Fruit fly (Drosophila melanogaster) whole organism, embryonic: ENCODE results near the gene RNF220.
A peak's percentile ranks its signal among the peaks of the same experiment; 100 is the strongest.

Experiments
- Asciz ChIP-seq: fragments of 200-800 bp; sonication (Bioruptor generic); optimal IDR thresholded peaks from 2 replicates; lab custom pipeline; 2017; ENCODE audit warnings: missing biosample characterization, mild to moderate bottlenecking, missing genetic modification characterization, missing genetic modification reagents
- BEAF-32 ChIP-seq: fragments of 200-800 bp; sonication (Bioruptor generic); optimal IDR thresholded peaks from 3 replicates; lab custom pipeline; 2017; ENCODE audit warnings: missing biosample characterization, missing genetic modification characterization, mild to moderate bottlenecking, moderate library complexity, missing genetic modification reagents
- CG10462 ChIP-seq: fragments of 200-800 bp; sonication (Bioruptor generic); optimal IDR thresholded peaks from 2 replicates; lab custom pipeline; 2016; ENCODE audit warnings: missing biosample characterization, missing genetic modification characterization
- CG11085 ChIP-seq: fragments of 200-800 bp; sonication (Bioruptor generic); IDR thresholded peaks from 2 replicates; pipeline ENCODE4 v1.3.6; 2022; ENCODE audit warnings: missing biosample characterization, missing genetic modification characterization
- CG11456 ChIP-seq: fragments of 200-800 bp; sonication (Bioruptor generic); IDR thresholded peaks from 3 replicates; pipeline ENCODE4 v1.3.6; 2022; ENCODE audit warnings: missing biosample characterization, missing genetic modification characterization
- CG12236 ChIP-seq: fragments of 200-800 bp; sonication (Bioruptor generic); optimal IDR thresholded peaks from 2 replicates; lab custom pipeline; 2016; ENCODE audit warnings: missing biosample characterization, missing genetic modification characterization
- CG12744 ChIP-seq: fragments of 200-800 bp; sonication (Bioruptor generic); optimal IDR thresholded peaks from 2 replicates; lab custom pipeline; 2016; ENCODE audit warnings: missing biosample characterization, missing genetic modification characterization
- CG14667 ChIP-seq: fragments of 200-800 bp; sonication (Bioruptor generic); IDR thresholded peaks from 2 replicates; pipeline ENCODE4 v1.3.6; 2022; ENCODE audit warnings: missing biosample characterization, missing genetic modification characterization
- CG14860 ChIP-seq: fragments of 200-800 bp; sonication (Bioruptor generic); IDR thresholded peaks from 3 replicates; pipeline ENCODE4 v1.3.6; 2022; ENCODE audit warnings: missing biosample characterization, missing genetic modification characterization; ENCODE audit not compliant: partially characterized antibody
- CG17186 ChIP-seq: fragments of 200-800 bp; sonication (Bioruptor generic); optimal IDR thresholded peaks from 3 replicates; lab custom pipeline; 2017; ENCODE audit warnings: missing biosample characterization, missing genetic modification reagents, missing genetic modification characterization
- CG17359 ChIP-seq: fragments of 200-800 bp; sonication (Bioruptor generic); optimal IDR thresholded peaks from 3 replicates; lab custom pipeline; 2018; ENCODE audit warnings: missing biosample characterization, mild to moderate bottlenecking, missing genetic modification characterization, moderate library complexity
- CG17361 ChIP-seq: fragments of 200-800 bp; sonication (Bioruptor generic); IDR thresholded peaks from 3 replicates; pipeline ENCODE4 v1.3.6; 2022; ENCODE audit warnings: missing biosample characterization, missing genetic modification characterization
- CG17912 ChIP-seq: fragments of 200-800 bp; sonication (Bioruptor generic); optimal IDR thresholded peaks from 2 replicates; lab custom pipeline; 2018; ENCODE audit warnings: missing biosample characterization, mild to moderate bottlenecking, missing genetic modification characterization
- CG1792 ChIP-seq: fragments of 200-800 bp; sonication (Bioruptor generic); optimal IDR thresholded peaks from 2 replicates; lab custom pipeline; 2016; ENCODE audit warnings: missing biosample characterization, missing genetic modification characterization
- CG1832 ChIP-seq: fragments of 200-800 bp; sonication (Bioruptor generic); optimal IDR thresholded peaks from 2 replicates; lab custom pipeline; 2017; ENCODE audit warnings: missing biosample characterization, mild to moderate bottlenecking, missing genetic modification characterization, inconsistent platforms
- CG18764 ChIP-seq: fragments of 200-800 bp; sonication (Bioruptor generic); optimal IDR thresholded peaks from 3 replicates; lab custom pipeline; 2016; ENCODE audit warnings: missing biosample characterization, missing genetic modification characterization
- CG31388 ChIP-seq: fragments of 200-800 bp; sonication (Bioruptor generic); optimal IDR thresholded peaks from 2 replicates; lab custom pipeline; 2016; ENCODE audit warnings: missing biosample characterization, missing genetic modification characterization
- CG3995 ChIP-seq: fragments of 200-800 bp; sonication (Bioruptor generic); optimal IDR thresholded peaks from 3 replicates; lab custom pipeline; 2016; ENCODE audit warnings: missing biosample characterization, missing genetic modification characterization
- CG5180 ChIP-seq: fragments of 200-800 bp; sonication (Bioruptor generic); optimal IDR thresholded peaks from 3 replicates; lab custom pipeline; 2017; ENCODE audit warnings: missing biosample characterization, missing genetic modification characterization, mild to moderate bottlenecking, moderate library complexity, missing genetic modification reagents
- CG6654 ChIP-seq: fragments of 200-800 bp; sonication (Bioruptor generic); optimal IDR thresholded peaks from 2 replicates; lab custom pipeline; 2017; ENCODE audit warnings: missing biosample characterization, mild to moderate bottlenecking, missing genetic modification characterization
- CG6791 ChIP-seq: fragments of 200-800 bp; sonication (Bioruptor generic); IDR thresholded peaks from 3 replicates; pipeline ENCODE4 v1.3.6; 2022; ENCODE audit warnings: missing biosample characterization, missing genetic modification characterization; ENCODE audit not compliant: partially characterized antibody
- Dad ChIP-seq: fragments of 200-800 bp; sonication (Bioruptor generic); optimal IDR thresholded peaks from 3 replicates; lab custom pipeline; 2016; ENCODE audit warnings: missing biosample characterization, missing genetic modification characterization
- Dfd ChIP-seq, 2 experiments: fragments of >200 bp; optimal IDR thresholded peaks; 2 replicates each; lab custom pipeline; 2017; ENCODE audit warnings: missing biosample characterization in 2 of 2, missing genetic modification characterization in 2 of 2
- HLH4C ChIP-seq: fragments of 200-800 bp; sonication (Bioruptor generic); IDR thresholded peaks from 3 replicates; pipeline ENCODE4 v1.3.6; 2022; ENCODE audit warnings: missing biosample characterization, missing genetic modification characterization; ENCODE audit not compliant: partially characterized antibody
- HLH54F ChIP-seq: fragments of 200-800 bp; sonication (Bioruptor generic); optimal IDR thresholded peaks from 3 replicates; lab custom pipeline; 2016; ENCODE audit warnings: missing biosample characterization, missing genetic modification characterization
- HmgD ChIP-seq: fragments of 200-800 bp; sonication (Bioruptor generic); optimal IDR thresholded peaks from 3 replicates; lab custom pipeline; 2016; ENCODE audit warnings: missing biosample characterization, missing genetic modification characterization
- Hr39 ChIP-seq: fragments of >200 bp; optimal IDR thresholded peaks from 2 replicates; lab custom pipeline; 2017
- NC2β ChIP-seq: fragments of 200-800 bp; sonication (Bioruptor generic); optimal IDR thresholded peaks from 2 replicates; lab custom pipeline; 2016; ENCODE audit warnings: missing biosample characterization, missing genetic modification characterization
- Oaz ChIP-seq: fragments of 200-800 bp; sonication (Bioruptor generic); IDR thresholded peaks from 2 replicates; pipeline ENCODE4 v1.3.6; 2022; ENCODE audit warnings: missing biosample characterization, missing genetic modification characterization
- Optix ChIP-seq: fragments of 200-800 bp; sonication (Bioruptor generic); IDR thresholded peaks from 3 replicates; pipeline ENCODE4 v1.3.6; 2022; ENCODE audit warnings: missing biosample characterization, missing genetic modification characterization
- Ptx1 ChIP-seq: fragments of 200-800 bp; sonication (Bioruptor generic); IDR thresholded peaks from 2 replicates; pipeline ENCODE4 v1.3.6; 2022; ENCODE audit warnings: missing biosample characterization, missing genetic modification characterization
- Rx ChIP-seq: fragments of 200-800 bp; sonication (Bioruptor generic); IDR thresholded peaks from 2 replicates; pipeline ENCODE4 v1.3.6; 2022; ENCODE audit warnings: missing biosample characterization, missing genetic modification characterization
- Sin3A ChIP-seq: fragments of >200 bp; optimal IDR thresholded peaks from 2 replicates; lab custom pipeline; 2018
- Spps ChIP-seq: fragments of 200-800 bp; sonication (Bioruptor generic); optimal IDR thresholded peaks from 2 replicates; lab custom pipeline; 2018; ENCODE audit warnings: missing biosample characterization, mild to moderate bottlenecking, missing genetic modification characterization
- YL-1 ChIP-seq: fragments of 200-800 bp; sonication (Bioruptor generic); optimal IDR thresholded peaks from 3 replicates; lab custom pipeline; 2017; ENCODE audit warnings: missing biosample characterization, mild to moderate bottlenecking, missing genetic modification characterization
- ap ChIP-seq: fragments of 200-800 bp; sonication (Bioruptor generic); IDR thresholded peaks from 2 replicates; pipeline ENCODE4 v1.3.6; 2022; ENCODE audit warnings: missing biosample characterization, missing genetic modification characterization
- ato ChIP-seq: fragments of 200-800 bp; sonication (Bioruptor generic); IDR thresholded peaks from 2 replicates; pipeline ENCODE4 v1.3.6; 2022; ENCODE audit warnings: missing biosample characterization, missing genetic modification characterization; ENCODE audit not compliant: partially characterized antibody
- cas ChIP-seq: fragments of 200-800 bp; sonication (Bioruptor generic); IDR thresholded peaks from 2 replicates; pipeline ENCODE4 v1.3.6; 2022; ENCODE audit warnings: missing biosample characterization, missing genetic modification characterization
- cato ChIP-seq: fragments of 200-800 bp; sonication (Bioruptor generic); optimal IDR thresholded peaks from 2 replicates; lab custom pipeline; 2016; ENCODE audit warnings: missing biosample characterization, missing genetic modification characterization, borderline replicate concordance
- chinmo ChIP-seq: fragments of 200-800 bp; sonication (Bioruptor generic); IDR thresholded peaks from 4 replicates; pipeline ENCODE4 v1.3.6; 2022; ENCODE audit warnings: missing biosample characterization, missing genetic modification characterization; ENCODE audit not compliant: partially characterized antibody
- chm ChIP-seq: fragments of 200-800 bp; sonication (Bioruptor generic); IDR thresholded peaks from 2 replicates; pipeline ENCODE4 v1.3.6; 2022; ENCODE audit warnings: missing biosample characterization, missing genetic modification characterization
- danr ChIP-seq: fragments of 200-800 bp; sonication (Bioruptor generic); IDR thresholded peaks from 2 replicates; pipeline ENCODE4 v1.3.6; 2022; ENCODE audit warnings: missing biosample characterization, missing genetic modification characterization
- emc ChIP-seq: fragments of 200-800 bp; sonication (Bioruptor generic); optimal IDR thresholded peaks from 2 replicates; lab custom pipeline; 2016; ENCODE audit warnings: missing biosample characterization, missing genetic modification characterization
- ems ChIP-seq: fragments of 200-800 bp; sonication (Bioruptor generic); optimal IDR thresholded peaks from 3 replicates; lab custom pipeline; 2016; ENCODE audit warnings: missing biosample characterization, missing genetic modification characterization
- fd64A ChIP-seq: fragments of 200-800 bp; sonication (Bioruptor generic); optimal IDR thresholded peaks from 3 replicates; lab custom pipeline; 2018; ENCODE audit warnings: missing biosample characterization, mild to moderate bottlenecking, missing genetic modification characterization
- ftz-f1 ChIP-seq: fragments of 200-800 bp; sonication (Bioruptor generic); optimal IDR thresholded peaks from 2 replicates; lab custom pipeline; 2016; ENCODE audit warnings: missing biosample characterization, missing genetic modification characterization
- gsb ChIP-seq: fragments of 200-800 bp; sonication (Bioruptor generic); IDR thresholded peaks from 2 replicates; pipeline ENCODE4 v1.3.6; 2022; ENCODE audit warnings: missing biosample characterization, missing genetic modification characterization
- h ChIP-seq: fragments of >200 bp; optimal IDR thresholded peaks from 2 replicates; lab custom pipeline; 2017
- jing ChIP-seq: fragments of 200-800 bp; sonication (Bioruptor generic); optimal IDR thresholded peaks from 2 replicates; lab custom pipeline; 2018; ENCODE audit warnings: missing biosample characterization, mild to moderate bottlenecking, missing genetic modification characterization
- sc ChIP-seq, 3 experiments: fragments of >200 bp in 2 of 3; fragments of 200-800 bp in 1 of 3; sonication (Bioruptor generic) in 1 of 3; optimal IDR thresholded peaks; 2 replicates in 2 of 3; 3 replicates in 1 of 3; lab custom pipeline; 2017; ENCODE audit warnings: mild to moderate bottlenecking in 1 of 3, missing biosample characterization in 1 of 3, missing genetic modification characterization in 1 of 3, missing genetic modification reagents in 1 of 3
- sens ChIP-seq: fragments of 200-800 bp; sonication (Bioruptor generic); peaks from one replicate; lab custom pipeline; 2016; ENCODE audit warnings: missing biosample characterization, missing genetic modification characterization
- zf30C ChIP-seq: fragments of 200-800 bp; sonication (Bioruptor generic); optimal IDR thresholded peaks from 3 replicates; lab custom pipeline; 2018; ENCODE audit warnings: missing biosample characterization, mild to moderate bottlenecking, missing genetic modification characterization

The RNF220 gene

DNA sequence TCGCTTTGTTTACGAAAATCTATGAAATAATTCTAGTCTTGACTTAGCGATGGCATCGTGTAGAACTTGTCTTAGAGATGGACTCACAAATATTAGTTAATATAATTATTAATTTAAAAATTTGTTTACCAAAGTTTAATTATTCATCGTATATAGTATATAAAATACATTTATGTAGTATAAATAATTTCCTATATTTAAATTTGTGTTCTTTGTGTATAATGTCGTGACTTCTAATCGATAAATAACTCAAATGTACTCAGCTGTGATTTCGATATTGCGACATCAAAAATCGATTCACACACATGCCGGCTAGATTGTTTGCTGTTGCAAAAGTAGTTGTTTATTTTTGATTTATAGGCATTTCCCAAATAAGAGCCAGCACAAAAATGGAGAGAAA, 35.9 kb downstream of the RNF220 start, which contains the start of the genes wfs1 and Nup133 (continued):
- TF ChIP-seq jing (GFP tag; lab: Kevin White, UChicago) = no peak
- no peak for TF ChIP-seq Hr39 (lab: Kevin White, UChicago)
- peak; percentile 97 for TF ChIP-seq CG3995 (GFP tag; lab: Kevin White, UChicago)
- no peak for TF ChIP-seq CG12744 (GFP tag; lab: Kevin White, UChicago)
- peak; percentile 60 for TF ChIP-seq Asciz (GFP tag; lab: Kevin White, UChicago)
- TF ChIP-seq emc (GFP tag; lab: Kevin White, UChicago) = no peak
- peak; percentile 79 for TF ChIP-seq CG6791 (GFP tag; lab: Robert Waterston, UW)
- TF ChIP-seq zf30C (GFP tag; lab: Kevin White, UChicago) = no peak
- no peak for TF ChIP-seq CG1792 (GFP tag; lab: Kevin White, UChicago)
- TF ChIP-seq CG14667 (GFP tag; lab: Robert Waterston, UW) = 0 out of 2 replicates have a peak, but pooled peaks have one; percentile 7
- no peak for TF ChIP-seq CG6654 (GFP tag; lab: Kevin White, UChicago)
- TF ChIP-seq Ptx1 (GFP tag; lab: Robert Waterston, UW) = peak; percentile 73
- no peak for TF ChIP-seq cas (GFP tag; lab: Robert Waterston, UW)
- no peak for TF ChIP-seq CG5180 (GFP tag; lab: Kevin White, UChicago)
- TF ChIP-seq chm (GFP tag; lab: Robert Waterston, UW) = peak; percentile 46; the same call in 1 of the 2 replicates
- TF ChIP-seq Optix (GFP tag; lab: Robert Waterston, UW) = no peak
- TF ChIP-seq Dad (GFP tag; lab: Kevin White, UChicago) = no peak
- TF ChIP-seq CG17359 (tag; lab: Kevin White, UChicago) = peak; percentile 73
- TF ChIP-seq HLH54F (GFP tag; lab: Kevin White, UChicago) = no peak
- TF ChIP-seq CG18764 (GFP tag; lab: Kevin White, UChicago) = peak; percentile 64
- TF ChIP-seq CG12236 = no peak
- no peak for TF ChIP-seq Dfd (GFP tag; optimal IDR thresholded peaks at IDR 0.05; lab: Kevin White, UChicago)
- TF ChIP-seq CG10462 = peak; percentile 32
- TF ChIP-seq sens (GFP tag; lab: Kevin White, UChicago) = peak; percentile 64
- no peak for TF ChIP-seq Rx (GFP tag; lab: Robert Waterston, UW)
- TF ChIP-seq fd64A (GFP tag; lab: Kevin White, UChicago) = no peak
- peak; percentile 81 for TF ChIP-seq BEAF-32 (GFP tag; lab: Kevin White, UChicago)
- no peak for TF ChIP-seq ems
- TF ChIP-seq HmgD (GFP tag; lab: Kevin White, UChicago) = no peak
- 0 out of 4 replicates have a peak, but pooled peaks have one; percentile 69 for TF ChIP-seq chinmo (GFP tag; lab: Robert Waterston, UW)
- TF ChIP-seq Oaz (GFP tag; lab: Robert Waterston, UW) = no peak; the same call in 1 of the 2 replicates
- TF ChIP-seq CG11456 (GFP tag; lab: Robert Waterston, UW) = peak; percentile 50; the same call in 1 of the 3 replicates
- no peak for TF ChIP-seq Sin3A (lab: Kevin White, UChicago)
- TF ChIP-seq NC2β (GFP tag; lab: Kevin White, UChicago) = no peak
- peak; percentile 84 for TF ChIP-seq CG14860
- no peak for TF ChIP-seq sc (optimal IDR thresholded peaks at IDR 0.05; lab: Kevin White, UChicago)
- TF ChIP-seq sc (GFP tag; optimal IDR thresholded peaks at IDR 0.05; lab: Kevin White, UChicago) = peak; percentile 36
- TF ChIP-seq YL-1 (GFP tag; lab: Kevin White, UChicago) = peak; percentile 56
- no peak for TF ChIP-seq gsb (GFP tag; lab: Robert Waterston, UW)
- peak; percentile 39 for TF ChIP-seq cato
- peak; percentile 40 for TF ChIP-seq CG31388
- TF ChIP-seq CG17186 (GFP tag; lab: Kevin White, UChicago) = no peak
- no peak for TF ChIP-seq h (lab: Kevin White, UChicago)
- peak; percentile 38; the same call in 1 of the 2 replicates for TF ChIP-seq CG11085 (GFP tag; lab: Robert Waterston, UW)
- no peak for TF ChIP-seq CG17912 (GFP tag; lab: Kevin White, UChicago)
- TF ChIP-seq ftz-f1 (GFP tag; lab: Kevin White, UChicago) = no peak
- no peak; the same call in 1 of the 3 replicates for TF ChIP-seq CG17361
- peak; percentile 67 for TF ChIP-seq Spps
- TF ChIP-seq HLH4C (GFP tag; lab: Robert Waterston, UW) = peak; percentile 86
- peak; percentile 55; the same call in 1 of the 2 replicates for TF ChIP-seq ato (GFP tag; lab: Robert Waterston, UW)
- no peak for TF ChIP-seq CG1832 (GFP tag; lab: Kevin White, UChicago)
- no peak for TF ChIP-seq danr (GFP tag; lab: Robert Waterston, UW)
- no peak for TF ChIP-seq ap (GFP tag; lab: Robert Waterston, UW)
